Worm (Caenorhabditis elegans) whole organism, late embryonic: ENCODE data around the gene F52H2.3.

Experiments
- C08G9.2 ChIP-seq: sonication (generic microtip); optimal IDR thresholded peaks from 2 replicates; lab custom pipeline; 2016; ENCODE audit warnings: mild to moderate bottlenecking, missing genetic modification characterization, moderate library complexity, missing compliant biosample characterization
- C38D4.7 ChIP-seq: fragments of 200-800 bp; sonication (Bioruptor generic); optimal IDR thresholded peaks from 2 replicates; lab custom pipeline; 2018; ENCODE audit warnings: mild to moderate bottlenecking, missing genetic modification characterization, moderate library complexity, missing compliant biosample characterization
- F13H6.1 ChIP-seq: sonication (generic microtip); optimal IDR thresholded peaks from 2 replicates; lab custom pipeline; 2016; ENCODE audit warnings: missing genetic modification characterization, missing compliant biosample characterization
- K09A11.1 ChIP-seq: sonication (generic microtip); optimal IDR thresholded peaks from 2 replicates; lab custom pipeline; 2017; ENCODE audit warnings: antibody characterized with exemption, mild to moderate bottlenecking, missing genetic modification characterization, missing compliant biosample characterization; ENCODE audit not compliant: insufficient read depth
- T23F11.4 ChIP-seq: fragments of 200-800 bp; sonication (Bioruptor generic); optimal IDR thresholded peaks from 2 replicates; lab custom pipeline; 2018; ENCODE audit warnings: mild to moderate bottlenecking, missing genetic modification characterization, missing compliant biosample characterization
- Y22D7AL.16 ChIP-seq: sonication (generic microtip); optimal IDR thresholded peaks from 2 replicates; lab custom pipeline; 2016; ENCODE audit warnings: missing genetic modification characterization, missing compliant biosample characterization
- ahr-1 ChIP-seq: sonication (generic microtip); optimal IDR thresholded peaks from 2 replicates; lab custom pipeline; 2016; ENCODE audit warnings: missing genetic modification characterization, missing compliant biosample characterization
- ama-1 ChIP-seq: fragments of 150-350 bp; optimal IDR thresholded peaks from 2 replicates; lab custom pipeline; 2014
- ceh-14 ChIP-seq: sonication (generic microtip); optimal IDR thresholded peaks from 2 replicates; lab custom pipeline; 2016; ENCODE audit warnings: missing genotype, missing genetic modification characterization, missing compliant biosample characterization
- ceh-18 ChIP-seq: sonication (generic microtip); optimal IDR thresholded peaks from 2 replicates; lab custom pipeline; 2016; ENCODE audit warnings: missing genetic modification characterization, missing compliant biosample characterization
- ceh-19 ChIP-seq: fragments of 200-800 bp; sonication (Bioruptor generic); optimal IDR thresholded peaks from 2 replicates; lab custom pipeline; 2018; ENCODE audit warnings: mild to moderate bottlenecking, missing genetic modification characterization, missing compliant biosample characterization
- ceh-2 ChIP-seq: sonication (generic microtip); optimal IDR thresholded peaks from 2 replicates; lab custom pipeline; 2016; ENCODE audit warnings: missing genotype, missing genetic modification characterization, missing compliant biosample characterization
- ceh-24 ChIP-seq: sonication (generic microtip); optimal IDR thresholded peaks from 2 replicates; lab custom pipeline; 2016; ENCODE audit warnings: mild to moderate bottlenecking, missing genetic modification characterization, missing compliant biosample characterization
- ceh-30 ChIP-seq: fragments of 150-350 bp; optimal IDR thresholded peaks from 2 replicates; lab custom pipeline; 2014; ENCODE audit warnings: missing biosample characterization, missing genetic modification characterization
- ceh-31 ChIP-seq: sonication (generic microtip); optimal IDR thresholded peaks from 2 replicates; lab custom pipeline; 2016; ENCODE audit warnings: missing genetic modification characterization, missing compliant biosample characterization
- ceh-34 ChIP-seq: sonication (generic microtip); optimal IDR thresholded peaks from 2 replicates; lab custom pipeline; 2016; ENCODE audit warnings: mild to moderate bottlenecking, missing genetic modification characterization, missing compliant biosample characterization
- ceh-45 ChIP-seq: fragments of 200-800 bp; sonication (Bioruptor generic); IDR thresholded peaks from 2 replicates; pipeline ENCODE4 v1.3.6; 2022; ENCODE audit warnings: missing genetic modification reagents, missing genetic modification characterization, missing compliant biosample characterization
- ceh-48 ChIP-seq: sonication (generic microtip); optimal IDR thresholded peaks from 2 replicates; lab custom pipeline; 2016; ENCODE audit warnings: missing genetic modification characterization, inconsistent platforms, missing compliant biosample characterization
- ceh-6 ChIP-seq: fragments of 200-800 bp; sonication (Bioruptor generic); optimal IDR thresholded peaks from 2 replicates; lab custom pipeline; 2018; ENCODE audit warnings: mild to moderate bottlenecking, missing genetic modification characterization, missing compliant biosample characterization
- dmd-4 ChIP-seq: sonication (generic microtip); optimal IDR thresholded peaks from 2 replicates; lab custom pipeline; 2016; ENCODE audit warnings: borderline replicate concordance, missing genetic modification characterization, missing compliant biosample characterization
- dve-1 ChIP-seq: sonication (generic microtip); optimal IDR thresholded peaks from 2 replicates; lab custom pipeline; 2017; ENCODE audit warnings: antibody characterized with exemption, mild to moderate bottlenecking, missing genetic modification characterization, missing compliant biosample characterization
- elt-2 ChIP-seq: sonication (generic microtip); optimal IDR thresholded peaks from 2 replicates; lab custom pipeline; 2016; ENCODE audit warnings: missing genetic modification reagents, missing genetic modification characterization, missing compliant biosample characterization
- elt-4 ChIP-seq: sonication (generic microtip); optimal IDR thresholded peaks from 2 replicates; lab custom pipeline; 2016; ENCODE audit warnings: missing genetic modification characterization, missing compliant biosample characterization
- eyg-1 ChIP-seq: sonication (generic microtip); optimal IDR thresholded peaks from 2 replicates; lab custom pipeline; 2016; ENCODE audit warnings: missing genotype, missing genetic modification characterization, missing compliant biosample characterization
- fax-1 ChIP-seq: sonication (generic microtip); optimal IDR thresholded peaks from 2 replicates; lab custom pipeline; 2016; ENCODE audit warnings: missing genotype, missing genetic modification characterization, missing compliant biosample characterization
- fkh-10 ChIP-seq: fragments of 150-350 bp; optimal IDR thresholded peaks from 2 replicates; lab custom pipeline; 2014; ENCODE audit warnings: missing biosample characterization, missing genetic modification reagents, missing genetic modification characterization
- hlh-13 ChIP-seq: fragments of 200-800 bp; sonication (Bioruptor generic); optimal IDR thresholded peaks from 2 replicates; lab custom pipeline; 2018; ENCODE audit warnings: mild to moderate bottlenecking, missing genetic modification characterization, missing compliant biosample characterization
- hlh-15 ChIP-seq: sonication (generic microtip); optimal IDR thresholded peaks from 2 replicates; lab custom pipeline; 2016; ENCODE audit warnings: missing genetic modification characterization, missing compliant biosample characterization
- hlh-6 ChIP-seq: sonication (generic microtip); optimal IDR thresholded peaks from 2 replicates; lab custom pipeline; 2016; ENCODE audit warnings: missing genotype, missing genetic modification characterization, missing compliant biosample characterization
- nfya-1 ChIP-seq: sonication (generic microtip); optimal IDR thresholded peaks from 2 replicates; lab custom pipeline; 2017; ENCODE audit warnings: missing genetic modification characterization, mild to moderate bottlenecking, missing compliant biosample characterization, antibody characterized with exemption, moderate library complexity
- nhr-11 ChIP-seq: fragments of 150-350 bp; optimal IDR thresholded peaks from 2 replicates; lab custom pipeline; 2014; ENCODE audit warnings: missing biosample characterization, missing genetic modification characterization
- npax-4 ChIP-seq: sonication (generic microtip); optimal IDR thresholded peaks from 2 replicates; lab custom pipeline; 2016; ENCODE audit warnings: missing genetic modification characterization, missing compliant biosample characterization
- pha-2 ChIP-seq: sonication (generic microtip); optimal IDR thresholded peaks from 2 replicates; lab custom pipeline; 2017; ENCODE audit warnings: mild to moderate bottlenecking, missing genetic modification characterization, missing compliant biosample characterization
- pha-4 ChIP-seq: fragments of 150-350 bp; optimal IDR thresholded peaks from 2 replicates; lab custom pipeline; 2018; ENCODE audit warnings: missing biosample characterization, missing genetic modification reagents, missing genetic modification characterization
- pqm-1 ChIP-seq: sonication (generic microtip); optimal IDR thresholded peaks from 2 replicates; lab custom pipeline; 2016; ENCODE audit warnings: missing genetic modification characterization, missing compliant biosample characterization
- pros-1 ChIP-seq: fragments of 150-350 bp; optimal IDR thresholded peaks from 2 replicates; lab custom pipeline; 2014; ENCODE audit warnings: missing biosample characterization, missing genetic modification reagents, missing genetic modification characterization
- ref-2 ChIP-seq: sonication (generic microtip); optimal IDR thresholded peaks from 2 replicates; lab custom pipeline; 2016; ENCODE audit warnings: missing genetic modification characterization, missing compliant biosample characterization
- rnt-1 ChIP-seq: sonication (generic microtip); optimal IDR thresholded peaks from 2 replicates; lab custom pipeline; 2016; ENCODE audit warnings: missing genetic modification characterization, missing compliant biosample characterization
- syd-9 ChIP-seq: sonication (generic microtip); optimal IDR thresholded peaks from 2 replicates; lab custom pipeline; 2016; ENCODE audit warnings: mild to moderate bottlenecking, missing genetic modification characterization, moderate library complexity, missing compliant biosample characterization
- tbx-7 ChIP-seq: sonication (generic microtip); optimal IDR thresholded peaks from 2 replicates; lab custom pipeline; 2016; ENCODE audit warnings: missing genotype, missing genetic modification characterization, missing compliant biosample characterization
- unc-3 ChIP-seq, 2 experiments: fragments of 200-800 bp in 1 of 2; sonication (Bioruptor generic) in 1 of 2; sonication (generic microtip) in 1 of 2; conservative IDR thresholded peaks in 1 of 2; optimal IDR thresholded peaks in 1 of 2; 2 replicates each; pipeline versions ENCODE4 v1.3.6 to Lab custom; 2016 to 2022; ENCODE audit warnings: missing compliant biosample characterization in 2 of 2, missing genetic modification characterization in 2 of 2, missing genetic modification reagents in 1 of 2
- unc-42 ChIP-seq: sonication (generic microtip); optimal IDR thresholded peaks from 2 replicates; lab custom pipeline; 2016; ENCODE audit warnings: missing genotype, missing genetic modification characterization, missing compliant biosample characterization
- unc-55 ChIP-seq: sonication (generic microtip); optimal IDR thresholded peaks from 2 replicates; lab custom pipeline; 2017; ENCODE audit warnings: missing biosample characterization, missing genetic modification reagents, missing genetic modification characterization
- zip-5 ChIP-seq: sonication (generic microtip); optimal IDR thresholded peaks from 2 replicates; lab custom pipeline; 2016; ENCODE audit warnings: missing genetic modification characterization, missing compliant biosample characterization
- ztf-16 ChIP-seq: sonication (generic microtip); optimal IDR thresholded peaks from 2 replicates; lab custom pipeline; 2017; ENCODE audit warnings: missing genetic modification characterization, missing compliant biosample characterization

F52H2.3 gene

ce11 chrX:2536246-2536772 lies 4.5 kb downstream of the F52H2.3 start (continued):
- TF ChIP-seq ceh-30 (no peak), F13H6.1 (peak; percentile 87), ceh-24 (tag; lab: Kevin White, UChicago) (no peak), unc-55 (GFP tag; lab: Kevin White, UChicago) (peak; percentile 97), fax-1 (tag; lab: Kevin White, UChicago) (no peak), ceh-34 (tag; lab: Kevin White, UChicago) (peak; percentile 87), ahr-1 (no peak), ceh-31 (peak; percentile 96), pha-4 (no peak), ceh-48 (tag; lab: Kevin White, UChicago) (peak; percentile 78)

ce11 chrX:2532357-2532756 lies 8.5 kb downstream of the F52H2.3 start, which contains the start of gene tbc-12:
Gene tbc-12 (minus strand): TSS chrX:2532457.
- TF ChIP-seq dmd-4 (tag; lab: Kevin White, UChicago), result no peak
- TF ChIP-seq rnt-1 (tag; lab: Kevin White, UChicago), result no peak
- no peak for TF ChIP-seq ama-1 (lab: Kevin White, UChicago)

DNA sequence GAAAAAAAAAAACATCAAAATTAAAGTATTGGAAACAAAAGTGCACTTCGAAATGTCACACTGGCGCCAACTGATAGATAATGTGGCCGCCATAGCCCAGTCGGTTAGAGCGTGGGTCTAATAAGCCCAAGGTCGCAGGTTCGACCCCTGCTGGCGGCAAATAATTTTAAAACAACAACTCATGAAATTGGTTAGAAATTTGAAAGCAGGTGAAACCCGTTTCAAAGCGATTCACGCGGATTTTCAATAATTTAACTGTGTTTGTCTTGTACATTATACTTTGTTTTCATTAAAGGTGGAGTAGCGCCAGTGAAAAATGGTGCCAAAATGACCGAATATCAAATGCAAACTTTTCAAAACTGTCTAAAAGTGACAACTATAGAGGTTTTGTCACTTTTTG lies 9.6 kb downstream of the F52H2.3 start:
- TF ChIP-seq pha-4 (no peak), ceh-19 (GFP tag; lab: Kevin White, UChicago) (no peak), eyg-1 (tag; lab: Kevin White, UChicago) (no peak), ceh-6 (GFP tag; lab: Kevin White, UChicago) (no peak), ceh-31 (no peak), tbx-7 (tag; lab: Kevin White, UChicago) (no peak), dmd-4 (tag; lab: Kevin White, UChicago) (no peak), unc-42 (no peak), ztf-16 (tag; lab: Kevin White, UChicago) (no peak), Y22D7AL.16 (tag; lab: Kevin White, UChicago) (no peak), rnt-1 (tag; lab: Kevin White, UChicago) (no peak), F13H6.1 (no peak), npax-4 (tag; lab: Kevin White, UChicago) (no peak), pqm-1 (tag; lab: Kevin White, UChicago) (no peak)

ce11 chrX:2527877-2528276 lies 13.0 kb downstream of the F52H2.3 start:
- TF ChIP-seq dve-1 (no peak), hlh-13 (no peak), pha-2 (no peak), ref-2 (no peak), ceh-14 (tag; lab: Kevin White, UChicago) (peak; percentile 12), ceh-18 (tag; lab: Kevin White, UChicago) (peak; percentile 18), hlh-6 (tag; lab: Kevin White, UChicago) (no peak), ceh-45 (GFP tag; lab: Robert Waterston, UW) (peak; percentile 29; the same call in 1 of the 2 replicates), ceh-19 (GFP tag; lab: Kevin White, UChicago) (no peak), ceh-2 (no peak), eyg-1 (tag; lab: Kevin White, UChicago) (no peak), T23F11.4 (GFP tag; lab: Kevin White, UChicago) (no peak), tbx-7 (tag; lab: Kevin White, UChicago) (no peak), rnt-1 (tag; lab: Kevin White, UChicago) (no peak), ceh-24 (tag; lab: Kevin White, UChicago) (no peak), zip-5 (tag; lab: Kevin White, UChicago) (no peak), elt-2 (tag; lab: Kevin White, UChicago) (no peak), nhr-11 (no peak), ceh-34 (tag; lab: Kevin White, UChicago) (no peak), C38D4.7 (GFP tag; lab: Kevin White, UChicago) (no peak), pros-1 (tag; lab: Kevin White, UChicago) (no peak), K09A11.1 (tag; lab: Kevin White, UChicago) (no peak), C08G9.2 (tag; lab: Kevin White, UChicago) (no peak), hlh-15 (tag; lab: Kevin White, UChicago) (no peak), fkh-10 (no peak), Y22D7AL.16 (tag; lab: Kevin White, UChicago) (no peak), elt-4 (no peak), ceh-48 (tag; lab: Kevin White, UChicago) (no peak), unc-3 (GFP tag; conservative IDR thresholded peaks at IDR 0.05; lab: Robert Waterston, UW) (no peak), unc-3 (tag; optimal IDR thresholded peaks at IDR 0.05; lab: Kevin White, UChicago) (no peak), ceh-30 (no peak), nfya-1 (no peak), ceh-6 (GFP tag; lab: Kevin White, UChicago) (peak; percentile 10), syd-9 (tag; lab: Kevin White, UChicago) (peak; percentile 11)
